Worm (Caenorhabditis elegans) whole organism, L4 larva: ENCODE data around the gene R08A2.7.

Experiments
- Y105C5A.15 ChIP-seq: fragments of 200-800 bp; sonication (Bioruptor generic); IDR thresholded peaks from 2 replicates; pipeline ENCODE4 v1.3.6; 2022; ENCODE audit warnings: missing genetic modification characterization, missing compliant biosample characterization
- aly-2 ChIP-seq: sonication (generic microtip); optimal IDR thresholded peaks from 2 replicates; lab custom pipeline; 2018; ENCODE audit warnings: missing biosample characterization, missing genetic modification characterization
- ama-1 ChIP-seq: fragments of 150-350 bp; optimal IDR thresholded peaks from 2 replicates; lab custom pipeline; 2014; ENCODE audit warnings: inconsistent platforms, mixed read lengths
- ceh-28 ChIP-seq: fragments of 150-350 bp; optimal IDR thresholded peaks from 2 replicates; lab custom pipeline; 2014; ENCODE audit warnings: missing biosample characterization, missing genetic modification reagents, missing genetic modification characterization
- ceh-82 ChIP-seq: sonication (generic microtip); optimal IDR thresholded peaks from 2 replicates; lab custom pipeline; 2017; ENCODE audit warnings: missing biosample characterization, missing genetic modification characterization
- hmg-1.1 ChIP-seq: fragments of 200-800 bp; sonication (Bioruptor generic); IDR thresholded peaks from 2 replicates; pipeline ENCODE4 v1.3.6; 2022; ENCODE audit warnings: missing genetic modification reagents, missing genetic modification characterization, missing compliant biosample characterization
- jun-1 ChIP-seq: fragments of 150-350 bp; optimal IDR thresholded peaks from 2 replicates; lab custom pipeline; 2014; ENCODE audit warnings: missing biosample characterization, missing genetic modification reagents, missing genetic modification characterization
- lin-1 ChIP-seq: fragments of 200-800 bp; sonication (Bioruptor generic); IDR thresholded peaks from 2 replicates; pipeline ENCODE4 v1.3.6; 2022; ENCODE audit warnings: missing genetic modification reagents, missing genetic modification characterization, missing compliant biosample characterization
- lin-13 ChIP-seq: fragments of 150-350 bp; optimal IDR thresholded peaks from 2 replicates; lab custom pipeline; 2014; ENCODE audit warnings: missing biosample characterization, missing genetic modification reagents, missing genetic modification characterization
- nhr-10 ChIP-seq: fragments of 150-350 bp; optimal IDR thresholded peaks from 2 replicates; lab custom pipeline; 2014; ENCODE audit warnings: missing biosample characterization, missing genetic modification characterization
- nhr-25 ChIP-seq: sonication (generic microtip); optimal IDR thresholded peaks from 2 replicates; lab custom pipeline; 2017; ENCODE audit warnings: missing genetic modification characterization, mild to moderate bottlenecking, missing compliant biosample characterization, antibody characterized with exemption, moderate library complexity, borderline replicate concordance; ENCODE audit not compliant: insufficient read depth
- nhr-48 ChIP-seq: sonication (generic microtip); optimal IDR thresholded peaks from 2 replicates; lab custom pipeline; 2016; ENCODE audit warnings: mild to moderate bottlenecking, missing genetic modification characterization, missing compliant biosample characterization
- snpc-4 ChIP-seq: fragments of 150-350 bp; optimal IDR thresholded peaks from 2 replicates; lab custom pipeline; 2014; ENCODE audit warnings: missing biosample characterization, missing genetic modification characterization

- no peak for TF ChIP-seq lin-1
- TF ChIP-seq snpc-4 (tag; lab: Kevin White, UChicago), result no peak
- no peak for TF ChIP-seq nhr-25 (tag; lab: Kevin White, UChicago)
- no peak for TF ChIP-seq ama-1
- TF ChIP-seq hmg-1.1 (GFP tag; lab: Robert Waterston, UW), result no peak
- no peak for TF ChIP-seq aly-2
- no peak for TF ChIP-seq nhr-10 (tag; lab: Kevin White, UChicago)
- no peak for TF ChIP-seq Y105C5A.15 (GFP tag; lab: Robert Waterston, UW)
- no peak for TF ChIP-seq ceh-82 (tag; lab: Kevin White, UChicago)
- TF ChIP-seq lin-13 (GFP tag; lab: Kevin White, UChicago), result no peak
- no peak for TF ChIP-seq nhr-48 (tag; lab: Kevin White, UChicago)
- TF ChIP-seq ceh-28, result no peak
- TF ChIP-seq jun-1 (tag; lab: Kevin White, UChicago), result no peak
These were observed 5.6 kb downstream of the R08A2.7 start, which contains the start of gene Y50E8A.2 for ce11 chrV:14728754-14729153.
